Fruit fly (Drosophila melanogaster) whole organism: Measurements from ENCODE around the gene GstD2.

Source experiments
- CG8478 ChIP-seq: fragments of >200 bp; optimal IDR thresholded peaks from 2 replicates; lab custom pipeline; 2018; ENCODE audit warnings: inconsistent platforms
- Dll ChIP-seq: fragments of >200 bp; optimal IDR thresholded peaks from 2 replicates; lab custom pipeline; 2017
- EcR ChIP-seq, 2 experiments: fragments of >200 bp; optimal IDR thresholded peaks; 2 replicates each; lab custom pipeline; 2017; ENCODE audit warnings: missing biosample characterization in 2 of 2, missing genetic modification characterization in 2 of 2, missing genetic modification reagents in 2 of 2
- pan ChIP-seq: fragments of >200 bp; optimal IDR thresholded peaks from 2 replicates; lab custom pipeline; 2017
- psq ChIP-seq: fragments of >200 bp; optimal IDR thresholded peaks from 2 replicates; lab custom pipeline; 2017
- usp ChIP-seq: fragments of >200 bp; optimal IDR thresholded peaks from 2 replicates; lab custom pipeline; 2017; ENCODE audit warnings: missing biosample characterization, missing genetic modification characterization, mixed read lengths

DNA sequence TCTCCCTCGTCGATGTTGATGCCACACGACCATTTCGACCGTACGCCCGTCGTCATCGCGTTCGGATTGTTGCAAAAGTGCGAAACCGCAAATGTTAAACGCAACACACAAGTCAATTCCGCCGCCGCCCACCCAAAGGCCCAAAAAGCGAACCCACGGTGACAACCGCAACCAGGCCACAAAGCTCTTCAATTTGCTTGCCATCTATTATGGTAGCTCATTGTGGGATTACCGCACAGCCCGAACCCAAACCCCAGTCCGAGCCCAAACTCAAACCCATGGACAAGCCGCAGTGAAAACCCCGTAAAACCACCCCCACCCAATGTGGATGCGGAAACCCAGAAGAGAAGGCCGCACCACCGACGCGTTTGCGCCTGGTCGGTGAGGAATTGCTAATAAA is 41.9 kb upstream of the GstD2 start:
- TF ChIP-seq CG8478 (lab: Kevin White, UChicago) (no peak), psq (lab: Kevin White, UChicago) (no peak), pan (lab: Kevin White, UChicago) (no peak), Dll (lab: Kevin White, UChicago) (no peak), usp (GFP tag; lab: Kevin White, UChicago) (no peak), EcR (GFP tag; optimal IDR thresholded peaks at IDR 0.05; lab: Kevin White, UChicago) (no peak)
